Fruit fly (Drosophila melanogaster) ovary, adult (tissue): Measurements from ENCODE around the gene Tmtc1.

Experiments used
- CG17801 ChIP-seq: fragments of 200-800 bp; optimal IDR thresholded peaks from 2 replicates; lab custom pipeline; 2019; ENCODE audit warnings: missing biosample characterization, mild to moderate bottlenecking, missing genetic modification characterization, moderate library complexity; ENCODE audit not compliant: partially characterized antibody

The Tmtc1 gene

dm6 chr2L:2677553-2677952, at the start of gene Tmtc1:
Gene Tmtc1 (plus strand): TSS chr2L:2677734.
- TF ChIP-seq CG17801 (GFP tag; lab: Kevin White, UChicago): no peak

dm6 chr2L:2628760-2629159, 48.8 kb upstream of the Tmtc1 start:
- TF ChIP-seq CG17801 (GFP tag; lab: Kevin White, UChicago): no peak

- no peak for TF ChIP-seq CG17801 (GFP tag; lab: Kevin White, UChicago)
Observed at dm6 chr2L:2636326-2637001, 41.1 kb upstream of the Tmtc1 start.

dm6 chr2L:2637002-2637377, 40.5 kb upstream of the Tmtc1 start:
- TF ChIP-seq CG17801 (GFP tag; lab: Kevin White, UChicago): no peak

- no peak for TF ChIP-seq CG17801 (GFP tag; lab: Kevin White, UChicago)
Observed at dm6 chr2L:2647620-2648019, 29.9 kb upstream of the Tmtc1 start, which contains the start of the genes CG9962 and CG43851. Gene CG9962 (minus strand): TSS chr2L:2647720. Gene CG43851 (plus strand): TSS chr2L:2647886.

- TF ChIP-seq CG17801 (GFP tag; lab: Kevin White, UChicago): no peak
Observed at dm6 chr2L:2652314-2652713, 25.2 kb upstream of the Tmtc1 start, which contains the start of gene CG33125. Gene CG33125 (minus strand): TSS chr2L:2652414.

dm6 chr2L:2652746-2653145, 24.8 kb upstream of the Tmtc1 start, which contains the start of gene Prosbeta4R1:
Gene Prosbeta4R1 (plus strand): TSS chr2L:2653046.
- no peak for TF ChIP-seq CG17801 (GFP tag; lab: Kevin White, UChicago)

- no peak for TF ChIP-seq CG17801 (GFP tag; lab: Kevin White, UChicago)
Observed at dm6 chr2L:2653749-2654148, 23.8 kb upstream of the Tmtc1 start, which contains the start of gene Or23a. Gene Or23a (plus strand): TSS chr2L:2654049.

dm6 chr2L:2655094-2655493, 22.4 kb upstream of the Tmtc1 start, which contains the start of gene Prosbeta4R2:
Gene Prosbeta4R2 (plus strand): TSS chr2L:2655394.
- no peak for TF ChIP-seq CG17801 (GFP tag; lab: Kevin White, UChicago)

dm6 chr2L:2664762-2665161, 12.8 kb upstream of the Tmtc1 start, which contains the start of gene Trf4:
Gene Trf4 (plus strand): TSS chr2L:2665062.
- TF ChIP-seq CG17801 (GFP tag; lab: Kevin White, UChicago): no peak

- TF ChIP-seq CG17801 (GFP tag; lab: Kevin White, UChicago): no peak
Observed at dm6 chr2L:2669523-2669922, 8.0 kb upstream of the Tmtc1 start, which contains the start of gene Gr23a. Gene Gr23a (plus strand): TSS chr2L:2669823.

- no peak for TF ChIP-seq CG17801 (GFP tag; lab: Kevin White, UChicago)
Observed at dm6 chr2L:2696337-2696736, 18.8 kb downstream of the Tmtc1 start, which contains the start of gene Trf5. Gene Trf5 (minus strand): TSS chr2L:2696437.

- TF ChIP-seq CG17801 (GFP tag; lab: Kevin White, UChicago): no peak
Observed at dm6 chr2L:2720368-2720767, 42.8 kb downstream of the Tmtc1 start.

dm6 chr2L:2721317-2721716, 43.8 kb downstream of the Tmtc1 start:
- no peak for TF ChIP-seq CG17801 (GFP tag; lab: Kevin White, UChicago)

- no peak for TF ChIP-seq CG17801 (GFP tag; lab: Kevin White, UChicago)
Observed at dm6 chr2L:2723100-2723499, 45.6 kb downstream of the Tmtc1 start.

dm6 chr2L:2724459-2724858, 46.9 kb downstream of the Tmtc1 start:
- TF ChIP-seq CG17801 (GFP tag; lab: Kevin White, UChicago): no peak
